Worm (Caenorhabditis elegans) whole organism, mixed stage, embryonic: Measurements from ENCODE around the gene tex-2.

ENCODE experiments used
- M03D4.4 ChIP-seq: sonication (generic microtip); optimal IDR thresholded peaks from 2 replicates; lab custom pipeline; 2017; ENCODE audit warnings: mild to moderate bottlenecking, missing genetic modification characterization, missing compliant biosample characterization
- bed-3 ChIP-seq: fragments of 200-800 bp; sonication (Bioruptor generic); optimal IDR thresholded peaks from 3 replicates; lab custom pipeline; 2018; ENCODE audit warnings: mild to moderate bottlenecking, missing genetic modification characterization, moderate library complexity, missing compliant biosample characterization
- ceh-39 ChIP-seq: fragments of 150-350 bp; optimal IDR thresholded peaks from 2 replicates; lab custom pipeline; 2014; ENCODE audit warnings: missing biosample characterization, missing genetic modification characterization
- ceh-43 ChIP-seq: fragments of 200-800 bp; sonication (Bioruptor generic); optimal IDR thresholded peaks from 2 replicates; lab custom pipeline; 2018; ENCODE audit warnings: mild to moderate bottlenecking, missing genetic modification characterization, moderate library complexity, missing compliant biosample characterization
- ceh-83 ChIP-seq: fragments of 200-800 bp; sonication (Bioruptor generic); optimal IDR thresholded peaks from 2 replicates; lab custom pipeline; 2018; ENCODE audit warnings: mild to moderate bottlenecking, missing genetic modification characterization, missing compliant biosample characterization
- ces-1 ChIP-seq: fragments of 150-350 bp; optimal IDR thresholded peaks from 2 replicates; lab custom pipeline; 2014; ENCODE audit warnings: missing biosample characterization, missing genetic modification reagents, missing genetic modification characterization
- cnd-1 ChIP-seq: fragments of 200-800 bp; sonication (Bioruptor generic); optimal IDR thresholded peaks from 2 replicates; lab custom pipeline; 2018; ENCODE audit warnings: mild to moderate bottlenecking, missing genetic modification characterization, missing compliant biosample characterization
- drap-1 ChIP-seq: fragments of 200-800 bp; sonication (Bioruptor generic); optimal IDR thresholded peaks from 3 replicates; lab custom pipeline; 2018; ENCODE audit warnings: mild to moderate bottlenecking, missing genetic modification characterization, missing compliant biosample characterization
- elt-1 ChIP-seq: sonication (generic microtip); optimal IDR thresholded peaks from 2 replicates; lab custom pipeline; 2017; ENCODE audit warnings: missing genetic modification characterization, mild to moderate bottlenecking, missing compliant biosample characterization, antibody characterized with exemption, moderate library complexity, borderline replicate concordance; ENCODE audit not compliant: insufficient read depth
- flh-1 ChIP-seq: fragments of 200-800 bp; sonication (Bioruptor generic); optimal IDR thresholded peaks from 2 replicates; lab custom pipeline; 2018; ENCODE audit warnings: mild to moderate bottlenecking, missing genetic modification characterization, moderate library complexity, missing compliant biosample characterization
- ham-2 ChIP-seq: fragments of 200-800 bp; sonication (Bioruptor generic); optimal IDR thresholded peaks from 2 replicates; lab custom pipeline; 2018; ENCODE audit warnings: mild to moderate bottlenecking, missing genetic modification characterization, missing compliant biosample characterization
- hlh-1 ChIP-seq: fragments of 150-350 bp; optimal IDR thresholded peaks from 2 replicates; lab custom pipeline; 2014; ENCODE audit warnings: missing biosample characterization, missing genetic modification reagents, missing genetic modification characterization
- lin-13 ChIP-seq: fragments of 150-350 bp; optimal IDR thresholded peaks from 2 replicates; lab custom pipeline; 2014; ENCODE audit warnings: missing biosample characterization, missing genetic modification characterization
- lin-32 ChIP-seq: fragments of 200-800 bp; sonication (Bioruptor generic); optimal IDR thresholded peaks from 2 replicates; lab custom pipeline; 2018; ENCODE audit warnings: mild to moderate bottlenecking, missing genetic modification characterization, missing compliant biosample characterization
- lsy-2 ChIP-seq: fragments of 150-350 bp; optimal IDR thresholded peaks from 2 replicates; lab custom pipeline; 2014; ENCODE audit warnings: missing biosample characterization, missing genetic modification characterization
- mab-5 ChIP-seq: fragments of 150-350 bp; optimal IDR thresholded peaks from 2 replicates; lab custom pipeline; 2014; ENCODE audit warnings: missing biosample characterization, missing genetic modification characterization
- mep-1 ChIP-seq: fragments of 150-350 bp; optimal IDR thresholded peaks from 2 replicates; lab custom pipeline; 2017; ENCODE audit warnings: missing biosample characterization, missing genetic modification reagents, missing genetic modification characterization, inconsistent platforms
- mls-2 ChIP-seq: sonication (generic microtip); optimal IDR thresholded peaks from 2 replicates; lab custom pipeline; 2016; ENCODE audit warnings: mild to moderate bottlenecking, missing genetic modification characterization, moderate library complexity, missing compliant biosample characterization
- nhr-12 ChIP-seq: fragments of 150-350 bp; optimal IDR thresholded peaks from 2 replicates; lab custom pipeline; 2014; ENCODE audit warnings: missing biosample characterization, missing genetic modification characterization
- nhr-2 ChIP-seq: fragments of 150-350 bp; optimal IDR thresholded peaks from 2 replicates; lab custom pipeline; 2014; ENCODE audit warnings: missing biosample characterization, missing genetic modification characterization
- nhr-28 ChIP-seq: fragments of 150-350 bp; optimal IDR thresholded peaks from 2 replicates; lab custom pipeline; 2014; ENCODE audit warnings: missing biosample characterization, missing genetic modification characterization
- nhr-76 ChIP-seq: sonication (generic microtip); optimal IDR thresholded peaks from 2 replicates; lab custom pipeline; 2017; ENCODE audit warnings: missing biosample characterization, missing genetic modification characterization
- pha-4 ChIP-seq: fragments of 150-350 bp; optimal IDR thresholded peaks from 2 replicates; lab custom pipeline; 2018; ENCODE audit warnings: missing biosample characterization, missing genetic modification reagents, missing genetic modification characterization
- sem-2 ChIP-seq: fragments of 200-800 bp; sonication (Bioruptor generic); optimal IDR thresholded peaks from 2 replicates; lab custom pipeline; 2018; ENCODE audit warnings: mild to moderate bottlenecking, missing genetic modification characterization, missing compliant biosample characterization
- snpc-4 ChIP-seq: fragments of 150-350 bp; optimal IDR thresholded peaks from 2 replicates; lab custom pipeline; 2014; ENCODE audit warnings: missing biosample characterization, missing genetic modification characterization
- sptf-1 ChIP-seq: sonication (generic microtip); optimal IDR thresholded peaks from 2 replicates; lab custom pipeline; 2017; ENCODE audit warnings: mild to moderate bottlenecking, missing genetic modification characterization, moderate library complexity, missing compliant biosample characterization
- tbx-8 ChIP-seq: fragments of 200-800 bp; sonication (Bioruptor generic); optimal IDR thresholded peaks from 2 replicates; lab custom pipeline; 2018; ENCODE audit warnings: mild to moderate bottlenecking, missing genetic modification characterization, moderate library complexity, missing compliant biosample characterization
- unc-120 ChIP-seq: sonication (generic microtip); optimal IDR thresholded peaks from 2 replicates; lab custom pipeline; 2017; ENCODE audit warnings: missing genetic modification characterization, missing compliant biosample characterization; ENCODE audit not compliant: poor library complexity, severe bottlenecking
- unc-39 ChIP-seq: fragments of 150-350 bp; optimal IDR thresholded peaks from 2 replicates; lab custom pipeline; 2014; ENCODE audit warnings: missing biosample characterization, missing genetic modification characterization
- unc-62 ChIP-seq: fragments of 150-350 bp; optimal IDR thresholded peaks from 2 replicates; lab custom pipeline; 2014; ENCODE audit warnings: missing biosample characterization, missing genetic modification reagents, missing genetic modification characterization
- zip-8 ChIP-seq: fragments of 150-350 bp; optimal IDR thresholded peaks from 2 replicates; lab custom pipeline; 2014; ENCODE audit warnings: missing biosample characterization, missing genetic modification characterization
- ztf-11 ChIP-seq: fragments of 150-350 bp; optimal IDR thresholded peaks from 2 replicates; lab custom pipeline; 2014; ENCODE audit warnings: missing biosample characterization, missing genetic modification characterization

tex-2 gene

DNA sequence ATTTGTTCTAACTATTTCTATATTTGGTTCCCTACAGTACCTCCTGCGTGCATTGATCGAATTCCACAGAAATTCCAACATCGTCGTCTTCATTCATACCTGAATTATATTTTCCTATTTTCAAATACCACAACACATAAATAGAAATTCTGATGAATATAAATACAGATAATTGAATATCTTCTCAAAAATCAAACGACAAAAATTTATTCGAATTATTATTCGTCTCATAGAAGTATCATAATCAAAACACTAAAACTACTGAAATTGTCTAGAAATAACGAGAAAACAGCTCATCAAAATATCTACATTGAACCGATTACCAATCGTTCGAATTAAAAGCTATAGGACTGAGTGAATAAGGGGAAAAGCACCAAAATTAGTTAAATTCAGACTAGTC, 40.3 kb downstream of the tex-2 start, which contains the start of gene gtap-1:
TSS of gene gtap-1 (minus strand) at position 101 of the 400 bp plus-strand sequence.
- TF ChIP-seq mls-2 (no peak), ceh-83 (no peak), nhr-12 (tag; lab: Kevin White, UChicago) (no peak), zip-8 (tag; lab: Kevin White, UChicago) (no peak), tbx-8 (GFP tag; lab: Kevin White, UChicago) (no peak), drap-1 (GFP tag; lab: Kevin White, UChicago) (no peak), sptf-1 (tag; lab: Kevin White, UChicago) (no peak), lin-32 (GFP tag; lab: Kevin White, UChicago) (no peak), ztf-11 (tag; lab: Kevin White, UChicago) (no peak), mep-1 (tag; lab: Kevin White, UChicago) (no peak), unc-62 (GFP tag; lab: Kevin White, UChicago) (no peak), bed-3 (no peak)
- TF ChIP-seq, all 35 proteins: peak for 0

DNA sequence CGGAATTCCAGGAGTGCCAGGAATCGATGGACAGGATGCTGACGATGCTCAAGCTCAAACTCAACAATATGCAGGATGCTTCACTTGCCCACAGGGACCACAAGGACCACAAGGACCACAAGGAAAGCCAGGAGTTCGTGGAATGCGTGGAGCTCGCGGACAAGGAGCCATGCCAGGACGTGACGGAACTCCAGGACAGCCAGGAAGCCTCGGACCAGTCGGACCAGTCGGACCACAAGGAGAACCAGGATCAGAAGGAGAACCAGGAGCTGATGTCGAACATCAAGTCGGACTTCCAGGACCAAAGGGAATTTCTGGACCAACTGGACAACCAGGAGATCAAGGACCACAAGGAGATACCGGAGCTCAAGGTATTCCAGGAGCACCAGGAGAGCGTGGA, 42.0 kb downstream of the tex-2 start:
- TF ChIP-seq flh-1 (GFP tag; lab: Kevin White, UChicago) (no peak), ceh-43 (GFP tag; lab: Kevin White, UChicago) (no peak)

DNA sequence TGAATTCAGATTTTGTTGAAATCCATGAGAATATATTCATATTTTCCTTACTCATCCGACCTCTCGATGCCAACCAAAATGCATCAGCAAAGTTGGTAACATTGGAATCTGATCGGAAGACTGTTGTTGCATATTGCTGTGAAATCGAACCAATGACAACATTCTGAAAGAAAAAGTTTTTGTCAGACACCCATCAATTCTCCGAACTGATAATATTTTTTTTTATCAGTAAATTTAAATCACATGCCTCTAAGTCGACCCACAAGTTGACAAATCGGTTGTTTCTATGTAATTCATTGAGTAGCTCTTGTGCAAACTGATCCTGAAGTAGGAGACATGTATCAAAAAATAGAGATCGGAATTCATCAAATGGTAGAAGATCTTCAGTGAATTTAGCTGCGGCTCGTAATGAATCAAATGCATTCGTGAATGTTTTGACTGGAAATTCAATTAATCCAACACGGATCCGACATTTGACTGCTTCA, 43.4 kb downstream of the tex-2 start, which contains the start of gene col-74:
TSS of gene col-74 (plus strand) at position 435 of the 485 bp plus-strand sequence.
- TF ChIP-seq pha-4 (tag; lab: Kevin White, UChicago) (no peak), elt-1 (no peak), ztf-11 (tag; lab: Kevin White, UChicago) (no peak), nhr-12 (tag; lab: Kevin White, UChicago) (no peak), mep-1 (tag; lab: Kevin White, UChicago) (no peak), ham-2 (no peak), nhr-2 (no peak), snpc-4 (no peak), sem-2 (GFP tag; lab: Kevin White, UChicago) (no peak), mls-2 (no peak), unc-39 (tag; lab: Kevin White, UChicago) (no peak), nhr-76 (tag; lab: Kevin White, UChicago) (no peak), sptf-1 (tag; lab: Kevin White, UChicago) (no peak), lin-13 (tag; lab: Kevin White, UChicago) (no peak), lsy-2 (no peak), tbx-8 (GFP tag; lab: Kevin White, UChicago) (no peak)

DNA sequence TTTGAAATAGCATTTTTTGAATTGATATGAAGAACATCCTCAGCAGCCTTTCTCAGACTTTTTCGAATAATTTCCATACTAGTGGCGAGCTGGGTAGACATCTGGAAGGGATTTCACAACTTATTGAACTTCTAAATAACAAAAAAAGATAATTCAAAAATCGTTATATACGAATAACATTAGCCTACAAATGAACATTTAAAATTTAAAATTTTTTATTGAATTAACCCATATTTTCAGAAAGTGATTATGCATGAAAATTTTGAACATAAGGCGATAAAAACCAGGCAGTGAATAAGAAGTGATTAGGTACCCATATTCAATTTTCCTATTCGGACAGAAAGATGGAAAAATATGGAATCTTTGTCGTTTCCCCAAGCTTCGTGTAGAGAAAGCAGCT, 44.9 kb downstream of the tex-2 start, which contains the start of gene ZK1248.11:
TSS of gene ZK1248.11 (minus strand) at position 101 of the 400 bp plus-strand sequence.
- TF ChIP-seq nhr-76 (tag; lab: Kevin White, UChicago) (no peak), mab-5 (tag; lab: Kevin White, UChicago) (no peak), flh-1 (GFP tag; lab: Kevin White, UChicago) (no peak), ceh-83 (no peak), ceh-39 (tag; lab: Kevin White, UChicago) (no peak), pha-4 (tag; lab: Kevin White, UChicago) (no peak), cnd-1 (tag; lab: Kevin White, UChicago) (no peak), sem-2 (GFP tag; lab: Kevin White, UChicago) (no peak), lin-32 (GFP tag; lab: Kevin White, UChicago) (no peak), unc-120 (tag; lab: Kevin White, UChicago) (no peak), ces-1 (no peak), snpc-4 (no peak), mls-2 (no peak), ceh-43 (GFP tag; lab: Kevin White, UChicago) (no peak), M03D4.4 (tag; lab: Kevin White, UChicago) (no peak), unc-62 (GFP tag; lab: Kevin White, UChicago) (no peak)
- TF ChIP-seq, all 35 proteins: peak for 0

- TF ChIP-seq sptf-1 (tag; lab: Kevin White, UChicago) (no peak), drap-1 (GFP tag; lab: Kevin White, UChicago) (no peak), mls-2 (no peak), M03D4.4 (tag; lab: Kevin White, UChicago) (no peak), nhr-76 (tag; lab: Kevin White, UChicago) (no peak), hlh-1 (tag; lab: Kevin White, UChicago) (no peak), zip-8 (tag; lab: Kevin White, UChicago) (no peak), pha-4 (tag; lab: Kevin White, UChicago) (no peak), nhr-2 (no peak), elt-1 (no peak), nhr-28 (tag; lab: Kevin White, UChicago) (no peak), ceh-43 (GFP tag; lab: Kevin White, UChicago) (no peak), flh-1 (GFP tag; lab: Kevin White, UChicago) (no peak)
Observed at ce11 chrII:5827364-5827763, 46.0 kb downstream of the tex-2 start, which contains the start of gene tbc-2. Gene tbc-2, minus strand, starts transcription at chrII:5827443.
